Worm (Caenorhabditis elegans) whole organism, L4 larva: ENCODE data around the gene brap-2.

Experiments
- F26F4.8 ChIP-seq: fragments of 200-800 bp; sonication (Bioruptor generic); conservative IDR thresholded peaks from 2 replicates; pipeline ENCODE4 v1.3.6; 2022; ENCODE audit warnings: missing genetic modification characterization, missing compliant biosample characterization
- F37D6.2 ChIP-seq: sonication (generic microtip); optimal IDR thresholded peaks from 2 replicates; lab custom pipeline; 2016; ENCODE audit warnings: mild to moderate bottlenecking, missing genetic modification characterization, missing compliant biosample characterization
- T20F7.1 ChIP-seq: fragments of 200-800 bp; sonication (Bioruptor generic); optimal IDR thresholded peaks from 2 replicates; lab custom pipeline; 2018; ENCODE audit warnings: mild to moderate bottlenecking, missing genetic modification characterization, missing compliant biosample characterization
- T26A8.4 ChIP-seq: fragments of 200-800 bp; sonication (Bioruptor generic); IDR thresholded peaks from 2 replicates; pipeline ENCODE4 v1.3.6; 2022; ENCODE audit warnings: missing genetic modification characterization, missing compliant biosample characterization
- ama-1 ChIP-seq: fragments of 150-350 bp; optimal IDR thresholded peaks from 2 replicates; lab custom pipeline; 2014; ENCODE audit warnings: inconsistent platforms, mixed read lengths
- gei-8 ChIP-seq: fragments of 200-800 bp; sonication (Bioruptor generic); optimal IDR thresholded peaks from 2 replicates; lab custom pipeline; 2018; ENCODE audit warnings: mild to moderate bottlenecking, missing genetic modification characterization, missing compliant biosample characterization
- lin-13 ChIP-seq: fragments of 150-350 bp; optimal IDR thresholded peaks from 2 replicates; lab custom pipeline; 2014; ENCODE audit warnings: missing biosample characterization, missing genetic modification reagents, missing genetic modification characterization
- lir-3 ChIP-seq: sonication (generic microtip); optimal IDR thresholded peaks from 2 replicates; lab custom pipeline; 2016; ENCODE audit warnings: mild to moderate bottlenecking, missing genetic modification characterization, missing compliant biosample characterization
- nhr-28 ChIP-seq: fragments of 150-350 bp; optimal IDR thresholded peaks from 2 replicates; lab custom pipeline; 2014; ENCODE audit warnings: missing biosample characterization, missing genetic modification characterization
- nhr-77 ChIP-seq: fragments of 150-350 bp; optimal IDR thresholded peaks from 2 replicates; lab custom pipeline; 2014; ENCODE audit warnings: missing biosample characterization, missing genetic modification characterization
- pqm-1 ChIP-seq: sonication (generic microtip); optimal IDR thresholded peaks from 2 replicates; lab custom pipeline; 2017; ENCODE audit warnings: missing biosample characterization, missing genetic modification characterization
- snpc-4 ChIP-seq: fragments of 150-350 bp; optimal IDR thresholded peaks from 2 replicates; lab custom pipeline; 2014; ENCODE audit warnings: missing biosample characterization, missing genetic modification characterization
- vab-7 ChIP-seq: fragments of 200-800 bp; sonication (Bioruptor generic); IDR thresholded peaks from 2 replicates; pipeline ENCODE4 v1.3.6; 2022; ENCODE audit warnings: missing genetic modification reagents, missing genetic modification characterization, missing compliant biosample characterization

DNA sequence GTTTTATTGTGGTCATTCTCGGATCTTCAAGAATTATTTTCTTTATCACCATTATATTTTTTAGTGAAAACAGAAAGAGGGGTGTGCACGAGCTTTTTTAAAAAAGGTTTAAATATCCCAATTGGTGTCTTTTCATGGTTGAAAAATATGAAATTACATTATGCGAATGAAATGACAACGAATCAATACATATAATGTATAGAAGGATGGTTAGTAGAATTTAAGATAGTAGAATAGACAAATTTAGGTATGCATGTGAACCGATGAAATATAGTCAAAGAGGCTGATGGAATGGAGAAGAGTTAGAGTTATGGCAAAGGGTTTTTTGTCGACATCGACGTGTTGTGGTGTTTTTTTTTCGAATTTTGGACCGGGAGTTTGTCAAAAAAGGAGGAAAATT lies 28.5 kb downstream of the brap-2 start:
- no peak for TF ChIP-seq pqm-1 (tag; lab: Kevin White, UChicago)
- TF ChIP-seq T20F7.1 (GFP tag; lab: Kevin White, UChicago): no peak
- no peak for TF ChIP-seq F26F4.8
- TF ChIP-seq lir-3: no peak
- TF ChIP-seq ama-1 (lab: Kevin White, UChicago): no peak
- TF ChIP-seq snpc-4 (tag; lab: Kevin White, UChicago): no peak
- TF ChIP-seq nhr-77: no peak
- TF ChIP-seq gei-8 (GFP tag; lab: Kevin White, UChicago): no peak
- TF ChIP-seq vab-7: no peak
- no peak for TF ChIP-seq nhr-28 (tag; lab: Kevin White, UChicago)
- no peak for TF ChIP-seq T26A8.4
- TF ChIP-seq lin-13 (GFP tag; lab: Kevin White, UChicago): no peak
- no peak for TF ChIP-seq F37D6.2 (tag; lab: Kevin White, UChicago)
